Fruit fly (Drosophila melanogaster): ENCODE measurements around the gene CG9213.

DNA sequence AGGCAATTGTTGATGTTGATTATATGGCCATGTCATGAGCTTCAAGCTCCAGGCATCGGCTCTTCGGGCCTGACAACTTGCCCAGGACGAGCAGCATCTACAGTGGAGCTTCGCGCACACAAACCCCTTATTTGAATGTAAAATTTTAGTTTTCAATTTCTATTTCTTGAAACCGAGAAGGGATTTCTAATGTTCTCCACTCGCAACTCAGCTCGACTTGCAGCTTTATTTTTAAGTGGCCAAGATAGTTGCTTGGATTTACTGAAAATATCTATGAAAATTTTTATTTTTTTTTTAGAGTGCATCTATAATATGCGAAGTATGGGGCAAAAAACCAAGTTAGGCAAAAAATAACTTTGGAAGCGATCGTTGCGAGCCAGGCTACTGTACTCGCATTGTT is 36.6 kb upstream of the CG9213 start:
- TF ChIP-seq psq (optimal IDR thresholded peaks at IDR 0.05), result no peak
- TF ChIP-seq Sin3A (optimal IDR thresholded peaks at IDR 0.05), result no peak
- no peak for TF ChIP-seq ttk (optimal IDR thresholded peaks at IDR 0.05)
- no peak for TF ChIP-seq insv (optimal IDR thresholded peaks at IDR 0.05)
- TF ChIP-seq h (optimal IDR thresholded peaks at IDR 0.05), result no peak
